Worm (Caenorhabditis elegans): ENCODE measurements around the gene T07F12.4.

DNA sequence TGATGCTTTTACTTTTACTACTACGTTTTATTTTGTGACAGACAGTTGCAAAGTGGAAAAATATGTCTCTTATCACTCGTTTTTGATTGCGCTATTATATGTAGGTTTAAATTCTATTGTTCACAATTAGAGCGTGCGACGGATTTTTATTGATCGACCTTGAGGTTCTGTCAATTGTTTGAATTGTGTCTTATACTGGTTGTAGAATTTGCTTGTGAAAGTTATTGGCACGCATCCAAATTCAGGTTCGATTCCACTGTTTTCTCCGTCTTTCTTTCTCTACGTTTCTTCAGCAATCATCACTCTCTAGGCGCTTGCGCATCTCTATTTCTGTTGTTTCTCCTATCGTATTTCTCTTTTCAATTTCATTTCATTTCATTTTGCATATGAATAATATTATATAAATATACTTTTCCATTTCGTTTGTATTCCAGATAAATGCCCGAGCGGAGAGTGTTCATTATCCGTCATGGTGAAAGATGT lies 7.0 kb downstream of the T07F12.4 start, which contains the start of gene T07F12.1:
- no peak for TF ChIP-seq ama-1 (optimal IDR thresholded peaks at IDR 0.05)
- no peak for TF ChIP-seq lin-13 (GFP tag; optimal IDR thresholded peaks at IDR 0.05)
- TF ChIP-seq Y55F3AM.14 (GFP tag; optimal IDR thresholded peaks at IDR 0.05), result no peak
- TF ChIP-seq lin-39 (tag; optimal IDR thresholded peaks at IDR 0.05), result no peak
- no peak for TF ChIP-seq R02D3.7 (tag; optimal IDR thresholded peaks at IDR 0.05)
- no peak for TF ChIP-seq F13H6.1 (tag; optimal IDR thresholded peaks at IDR 0.05)
- no peak for TF ChIP-seq snpc-4 (tag; optimal IDR thresholded peaks at IDR 0.05)
- no peak for TF ChIP-seq nhr-12 (tag; optimal IDR thresholded peaks at IDR 0.05)

All from whole organism, L2 larva.